Worm (Caenorhabditis elegans) whole organism, early embryonic: Measurements from ENCODE around the gene fbxa-188.
A peak's percentile ranks its signal among the peaks of the same experiment; 100 is the strongest.

Source experiments
- B0310.2 ChIP-seq: sonication (generic microtip); optimal IDR thresholded peaks from 2 replicates; lab custom pipeline; 2016; ENCODE audit warnings: mild to moderate bottlenecking, missing genetic modification characterization, missing compliant biosample characterization
- F13C5.2 ChIP-seq: sonication (generic microtip); optimal IDR thresholded peaks from 2 replicates; lab custom pipeline; 2017; ENCODE audit warnings: mild to moderate bottlenecking, missing genetic modification characterization, inconsistent platforms, missing compliant biosample characterization
- aly-1 ChIP-seq: sonication (generic microtip); optimal IDR thresholded peaks from 2 replicates; lab custom pipeline; 2016; ENCODE audit warnings: missing genetic modification characterization, missing compliant biosample characterization
- ama-1 ChIP-seq: fragments of 150-350 bp; optimal IDR thresholded peaks from 2 replicates; lab custom pipeline; 2014
- ceh-13 ChIP-seq: fragments of 200-800 bp; sonication (Bioruptor generic); optimal IDR thresholded peaks from 2 replicates; lab custom pipeline; 2018; ENCODE audit warnings: mild to moderate bottlenecking, missing genetic modification characterization, missing compliant biosample characterization
- ceh-36 ChIP-seq: sonication (generic microtip); optimal IDR thresholded peaks from 2 replicates; lab custom pipeline; 2016; ENCODE audit warnings: missing genetic modification characterization, inconsistent platforms, missing compliant biosample characterization
- ets-7 ChIP-seq: sonication (generic microtip); optimal IDR thresholded peaks from 2 replicates; lab custom pipeline; 2016; ENCODE audit warnings: missing genotype, missing genetic modification characterization, missing compliant biosample characterization
- flt-1 ChIP-seq: fragments of 200-800 bp; sonication (Bioruptor generic); IDR thresholded peaks from 2 replicates; pipeline ENCODE4 v1.3.6; 2022; ENCODE audit warnings: missing genetic modification characterization, missing compliant biosample characterization
- hmbx-1 ChIP-seq: sonication (generic microtip); optimal IDR thresholded peaks from 2 replicates; lab custom pipeline; 2016; ENCODE audit warnings: mild to moderate bottlenecking, missing genetic modification characterization, missing compliant biosample characterization
- hmg-4 ChIP-seq: fragments of 200-800 bp; sonication (Bioruptor generic); optimal IDR thresholded peaks from 2 replicates; lab custom pipeline; 2018; ENCODE audit warnings: mild to moderate bottlenecking, missing genetic modification characterization, missing compliant biosample characterization
- hnd-1 ChIP-seq: sonication (generic microtip); optimal IDR thresholded peaks from 2 replicates; lab custom pipeline; 2016; ENCODE audit warnings: missing genetic modification characterization, missing compliant biosample characterization
- pes-1 ChIP-seq: fragments of 200-800 bp; sonication (Bioruptor generic); IDR thresholded peaks from 2 replicates; pipeline ENCODE4 v1.3.6; 2022; ENCODE audit warnings: missing genetic modification reagents, missing genetic modification characterization, missing compliant biosample characterization
- scrt-1 ChIP-seq: fragments of 200-800 bp; sonication (Bioruptor generic); IDR thresholded peaks from 2 replicates; pipeline ENCODE4 v1.3.6; 2022; ENCODE audit warnings: missing genetic modification characterization, missing compliant biosample characterization
- sea-1 ChIP-seq: fragments of 200-800 bp; sonication (Bioruptor generic); conservative IDR thresholded peaks from 2 replicates; pipeline ENCODE4 v1.3.6; 2022; ENCODE audit warnings: missing genetic modification characterization, missing compliant biosample characterization
- tbx-11 ChIP-seq: fragments of 200-800 bp; sonication (Bioruptor generic); IDR thresholded peaks from 2 replicates; pipeline ENCODE4 v1.3.6; 2022; ENCODE audit warnings: missing genetic modification characterization, missing compliant biosample characterization
- tbx-37 ChIP-seq: fragments of 200-800 bp; sonication (Bioruptor generic); conservative IDR thresholded peaks from 2 replicates; pipeline ENCODE4 v1.3.6; 2022; ENCODE audit warnings: missing genetic modification reagents, missing genetic modification characterization, missing compliant biosample characterization
- tra-4 ChIP-seq: sonication (generic microtip); optimal IDR thresholded peaks from 2 replicates; lab custom pipeline; 2017; ENCODE audit warnings: missing genetic modification characterization, missing compliant biosample characterization

The fbxa-188 gene

DNA sequence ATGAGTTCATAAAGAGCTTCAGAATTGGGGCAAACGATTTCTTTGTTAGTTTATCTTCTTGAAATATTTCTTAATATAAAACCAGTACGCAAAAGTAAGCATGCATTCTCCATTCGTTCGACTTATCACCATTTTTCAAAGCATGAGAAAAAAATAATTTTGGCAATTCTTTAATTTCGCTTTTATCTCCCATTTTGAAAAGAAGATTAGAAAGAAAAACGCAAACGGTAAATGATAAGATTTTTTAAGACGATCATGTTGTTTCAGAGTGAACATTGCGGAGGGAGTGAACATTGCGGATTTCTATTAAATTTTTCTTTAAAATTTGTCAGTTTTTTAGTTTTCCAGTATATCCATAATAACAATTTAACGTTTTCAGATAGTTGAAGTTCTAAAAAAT is 5.4 kb downstream of the fbxa-188 start:
- TF ChIP-seq aly-1 (tag; lab: Kevin White, UChicago) (no peak), hmbx-1 (tag; lab: Kevin White, UChicago) (no peak), scrt-1 (GFP tag; lab: Robert Waterston, UW) (no peak), tbx-37 (GFP tag; lab: Robert Waterston, UW) (no peak), hmg-4 (GFP tag; lab: Kevin White, UChicago) (no peak), tbx-11 (GFP tag; lab: Robert Waterston, UW) (no peak), pes-1 (no peak), tra-4 (no peak)

DNA sequence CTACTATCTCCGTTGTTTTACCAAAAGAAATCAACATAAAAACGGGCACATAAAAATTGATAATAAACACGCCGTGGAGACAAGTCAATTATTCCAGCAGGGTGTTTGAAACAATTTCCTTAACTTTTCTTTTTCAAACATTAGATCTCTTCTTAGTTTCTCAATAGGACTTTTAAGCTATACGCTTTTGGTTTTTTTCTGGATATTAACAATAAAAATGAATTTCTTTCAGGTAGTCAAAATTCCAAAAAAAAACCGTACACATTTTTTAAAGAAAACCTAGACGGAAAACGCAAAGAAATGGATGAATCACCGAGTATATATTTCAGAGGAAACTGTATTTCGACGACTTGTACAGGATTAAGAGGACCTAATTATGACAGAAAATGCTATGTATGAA is 13.4 kb downstream of the fbxa-188 start, which contains the start of gene fbxa-185:
TSS of gene fbxa-185 (plus strand) at position 301 of the 400 bp plus-strand sequence.
- TF ChIP-seq ceh-36 (tag; lab: Kevin White, UChicago) (no peak), F13C5.2 (tag; lab: Kevin White, UChicago) (no peak), B0310.2 (no peak), ama-1 (lab: Kevin White, UChicago) (no peak), tbx-11 (GFP tag; lab: Robert Waterston, UW) (no peak), ceh-13 (GFP tag; lab: Kevin White, UChicago) (no peak), tra-4 (no peak), hmg-4 (GFP tag; lab: Kevin White, UChicago) (no peak), tbx-37 (GFP tag; lab: Robert Waterston, UW) (no peak), sea-1 (GFP tag; lab: Robert Waterston, UW) (no peak), hmbx-1 (tag; lab: Kevin White, UChicago) (no peak), pes-1 (no peak), hnd-1 (tag; lab: Kevin White, UChicago) (no peak), flt-1 (GFP tag; lab: Robert Waterston, UW) (no peak), aly-1 (tag; lab: Kevin White, UChicago) (no peak), ets-7 (no peak), scrt-1 (GFP tag; lab: Robert Waterston, UW) (no peak)

DNA sequence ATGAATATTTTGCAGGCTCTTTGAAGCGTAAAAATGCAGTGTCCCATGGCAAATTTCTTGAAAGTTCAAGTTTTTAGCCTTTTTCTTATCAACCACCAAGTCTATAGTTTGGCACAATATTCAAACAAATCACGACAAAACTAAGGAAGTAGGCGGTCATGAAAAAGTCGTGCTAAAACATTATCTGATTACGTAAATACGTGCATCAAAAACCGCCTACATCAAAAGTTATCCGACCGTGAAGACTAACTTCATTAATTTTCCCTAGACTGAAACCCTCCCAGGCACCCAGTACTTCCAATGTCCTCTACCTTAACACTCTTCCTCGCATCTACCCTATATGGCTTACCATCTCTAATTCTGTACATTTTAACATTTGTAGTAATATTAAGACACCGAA is 16.2 kb downstream of the fbxa-188 start, which contains the start of gene srg-44:
TSS of gene srg-44 (plus strand) at position 301 of the 400 bp plus-strand sequence.
- TF ChIP-seq hmbx-1 (tag; lab: Kevin White, UChicago), result no peak
- TF ChIP-seq B0310.2, result no peak
- TF ChIP-seq F13C5.2 (tag; lab: Kevin White, UChicago), result no peak
- no peak for TF ChIP-seq ets-7
- no peak for TF ChIP-seq tbx-11 (GFP tag; lab: Robert Waterston, UW)
- no peak for TF ChIP-seq sea-1 (GFP tag; lab: Robert Waterston, UW)
- no peak for TF ChIP-seq tra-4
- TF ChIP-seq ceh-36 (tag; lab: Kevin White, UChicago), result no peak
- TF ChIP-seq ceh-13 (GFP tag; lab: Kevin White, UChicago), result no peak
- no peak for TF ChIP-seq ama-1 (lab: Kevin White, UChicago)
- TF ChIP-seq hmg-4 (GFP tag; lab: Kevin White, UChicago), result no peak
- TF ChIP-seq tbx-37 (GFP tag; lab: Robert Waterston, UW), result no peak
- no peak for TF ChIP-seq aly-1 (tag; lab: Kevin White, UChicago)

ce11 chrV:17327867-17328266 is 16.9 kb downstream of the fbxa-188 start, which contains the start of gene sdz-16:
TSS of gene sdz-16 (minus strand) at chrV:17327967.
- TF ChIP-seq flt-1 (GFP tag; lab: Robert Waterston, UW), result no peak
- TF ChIP-seq hnd-1 (tag; lab: Kevin White, UChicago), result no peak
- no peak for TF ChIP-seq tbx-11 (GFP tag; lab: Robert Waterston, UW)
- TF ChIP-seq ceh-13 (GFP tag; lab: Kevin White, UChicago), result no peak
- no peak for TF ChIP-seq ceh-36 (tag; lab: Kevin White, UChicago)
- no peak for TF ChIP-seq ama-1 (lab: Kevin White, UChicago)
- TF ChIP-seq pes-1, result no peak

ce11 chrV:17323876-17324275 is 20.9 kb downstream of the fbxa-188 start:
- TF ChIP-seq ceh-13 (GFP tag; lab: Kevin White, UChicago) (peak; percentile 13), ama-1 (lab: Kevin White, UChicago) (no peak), aly-1 (tag; lab: Kevin White, UChicago) (no peak)

DNA sequence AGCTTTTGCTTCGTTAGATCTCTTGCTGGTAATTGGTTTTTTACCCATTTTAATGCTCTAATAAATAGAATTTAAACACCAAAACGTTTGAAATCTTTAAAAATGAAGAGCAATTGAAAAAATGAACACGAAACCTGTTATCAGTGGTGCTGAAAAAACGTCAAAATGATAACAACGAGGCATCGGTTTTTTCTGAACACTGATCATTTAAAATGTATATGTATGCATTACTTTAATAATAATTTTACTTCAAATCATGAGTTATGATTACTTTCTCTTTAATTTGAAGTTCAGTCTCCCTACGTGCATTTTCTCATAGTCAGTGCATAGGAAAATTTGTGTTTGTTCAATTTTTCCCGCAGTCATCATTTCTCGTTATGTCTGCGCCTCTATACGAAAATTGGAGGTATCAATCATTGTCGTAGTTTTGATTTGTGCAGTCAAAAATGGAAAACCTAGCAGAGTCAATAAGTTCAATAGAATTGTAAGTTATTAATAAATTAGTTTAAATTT is 22.3 kb downstream of the fbxa-188 start, which contains the start of gene F31E9.3:
TSS of gene F31E9.3 (plus strand) at position 194 of the 513 bp plus-strand sequence.
- TF ChIP-seq scrt-1 (GFP tag; lab: Robert Waterston, UW) (no peak), B0310.2 (no peak)

DNA sequence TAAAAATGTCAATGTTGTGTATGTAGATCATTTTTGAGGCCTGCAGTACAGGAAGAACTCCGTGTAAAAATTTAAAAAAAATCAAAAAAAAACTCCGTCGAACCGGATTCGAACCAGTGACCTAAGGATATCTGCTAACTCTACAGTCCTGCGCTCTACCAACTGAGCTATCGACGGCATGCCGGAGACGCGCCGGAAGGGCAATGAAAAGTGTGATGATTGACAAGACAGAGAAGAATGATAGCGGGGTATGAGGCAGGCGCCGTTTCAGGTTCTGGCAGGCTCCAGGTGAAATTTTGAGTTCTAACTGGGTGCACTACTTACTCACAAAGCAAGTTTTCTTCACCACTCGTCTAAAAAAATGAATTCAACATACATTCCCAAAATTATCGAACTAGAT is 26.9 kb downstream of the fbxa-188 start, which contains the start of gene srz-58:
TSS of gene srz-58 (plus strand) at position 362 of the 400 bp plus-strand sequence.
- no peak for TF ChIP-seq hnd-1 (tag; lab: Kevin White, UChicago)
- TF ChIP-seq pes-1, result no peak
- TF ChIP-seq ceh-36 (tag; lab: Kevin White, UChicago), result no peak
- no peak for TF ChIP-seq hmbx-1 (tag; lab: Kevin White, UChicago)
- TF ChIP-seq flt-1 (GFP tag; lab: Robert Waterston, UW), result no peak
- TF ChIP-seq hmg-4 (GFP tag; lab: Kevin White, UChicago), result no peak
- no peak for TF ChIP-seq ceh-13 (GFP tag; lab: Kevin White, UChicago)
- no peak for TF ChIP-seq sea-1 (GFP tag; lab: Robert Waterston, UW)
- TF ChIP-seq tbx-11 (GFP tag; lab: Robert Waterston, UW), result no peak
- no peak for TF ChIP-seq ets-7
- TF ChIP-seq scrt-1 (GFP tag; lab: Robert Waterston, UW), result no peak
- no peak for TF ChIP-seq B0310.2
- TF ChIP-seq tra-4, result no peak
- no peak for TF ChIP-seq tbx-37 (GFP tag; lab: Robert Waterston, UW)

- TF ChIP-seq hmg-4 (GFP tag; lab: Kevin White, UChicago) (no peak), tbx-11 (GFP tag; lab: Robert Waterston, UW) (no peak), flt-1 (GFP tag; lab: Robert Waterston, UW) (no peak), ceh-13 (GFP tag; lab: Kevin White, UChicago) (no peak), scrt-1 (GFP tag; lab: Robert Waterston, UW) (no peak), ets-7 (no peak), ama-1 (lab: Kevin White, UChicago) (no peak), B0310.2 (no peak), hmbx-1 (tag; lab: Kevin White, UChicago) (no peak), ceh-36 (tag; lab: Kevin White, UChicago) (no peak), tra-4 (no peak)
Observed at ce11 chrV:17317297-17317696, 27.4 kb downstream of the fbxa-188 start.
